Worm (Caenorhabditis elegans) whole organism, L2 larva: ENCODE results near the gene Y41C4A.11.

ENCODE experiments used
- C34F6.9 ChIP-seq: fragments of 150-350 bp; optimal IDR thresholded peaks from 2 replicates; lab custom pipeline; 2014; ENCODE audit warnings: missing biosample characterization, missing genetic modification characterization
- F13H6.1 ChIP-seq: sonication (generic microtip); optimal IDR thresholded peaks from 2 replicates; lab custom pipeline; 2016; ENCODE audit warnings: missing genetic modification characterization, missing compliant biosample characterization
- Y55F3AM.14 ChIP-seq: fragments of 200-800 bp; sonication (Bioruptor generic); optimal IDR thresholded peaks from 2 replicates; lab custom pipeline; 2018; ENCODE audit warnings: mild to moderate bottlenecking, missing genetic modification characterization, missing compliant biosample characterization
- ZK546.5 ChIP-seq: sonication (generic microtip); optimal IDR thresholded peaks from 2 replicates; lab custom pipeline; 2017; ENCODE audit warnings: missing biosample characterization, missing genetic modification characterization
- aly-2 ChIP-seq: fragments of 150-350 bp; optimal IDR thresholded peaks from 2 replicates; lab custom pipeline; 2014; ENCODE audit warnings: missing biosample characterization, missing genetic modification characterization
- ama-1 ChIP-seq: fragments of 150-350 bp; optimal IDR thresholded peaks from 2 replicates; lab custom pipeline; 2018; ENCODE audit warnings: inconsistent platforms
- blmp-1 ChIP-seq: sonication (generic microtip); optimal IDR thresholded peaks from 2 replicates; lab custom pipeline; 2017; ENCODE audit warnings: missing genetic modification characterization, mild to moderate bottlenecking, missing compliant biosample characterization, antibody characterized with exemption, moderate library complexity; ENCODE audit not compliant: insufficient read depth
- ceh-82 ChIP-seq: fragments of 150-350 bp; optimal IDR thresholded peaks from 2 replicates; lab custom pipeline; 2014; ENCODE audit warnings: missing biosample characterization, missing genetic modification characterization
- crh-2 ChIP-seq: sonication (generic microtip); optimal IDR thresholded peaks from 2 replicates; lab custom pipeline; 2017; ENCODE audit warnings: missing biosample characterization, missing genetic modification characterization
- egl-27 ChIP-seq: sonication (generic microtip); optimal IDR thresholded peaks from 3 replicates; lab custom pipeline; 2017; ENCODE audit warnings: missing biosample characterization, missing genetic modification reagents, missing genetic modification characterization
- elt-1 ChIP-seq: fragments of 150-350 bp; optimal IDR thresholded peaks from 2 replicates; lab custom pipeline; 2014; ENCODE audit warnings: missing biosample characterization, missing genetic modification characterization
- elt-3 ChIP-seq: sonication (generic microtip); optimal IDR thresholded peaks from 2 replicates; lab custom pipeline; 2017; ENCODE audit warnings: missing biosample characterization, missing genetic modification characterization
- fos-1 ChIP-seq: fragments of 150-350 bp; optimal IDR thresholded peaks from 2 replicates; lab custom pipeline; 2014; ENCODE audit warnings: missing biosample characterization, missing genetic modification characterization
- gmeb-1 ChIP-seq: fragments of 150-350 bp; optimal IDR thresholded peaks from 2 replicates; lab custom pipeline; 2014; ENCODE audit warnings: missing biosample characterization, missing genetic modification characterization
- lin-11 ChIP-seq: fragments of 150-350 bp; sonication (generic microtip); optimal IDR thresholded peaks from 2 replicates; lab custom pipeline; 2014; ENCODE audit warnings: missing biosample characterization, missing genetic modification characterization, inconsistent platforms, mixed read lengths
- lin-13 ChIP-seq: fragments of 150-350 bp; optimal IDR thresholded peaks from 2 replicates; lab custom pipeline; 2014; ENCODE audit warnings: missing biosample characterization, missing genetic modification reagents, missing genetic modification characterization
- lin-39 ChIP-seq: fragments of 150-350 bp; optimal IDR thresholded peaks from 2 replicates; lab custom pipeline; 2014; ENCODE audit warnings: missing biosample characterization, missing genetic modification reagents, missing genetic modification characterization
- lsy-2 ChIP-seq, 2 experiments: fragments of 150-350 bp in 1 of 2; sonication (generic microtip) in 1 of 2; optimal IDR thresholded peaks; 2 replicates each; lab custom pipeline; 2014 to 2017; ENCODE audit warnings: missing biosample characterization in 2 of 2, missing genetic modification characterization in 2 of 2
- mab-5 ChIP-seq: fragments of 150-350 bp; optimal IDR thresholded peaks from 2 replicates; lab custom pipeline; 2014; ENCODE audit warnings: missing biosample characterization, missing genetic modification characterization
- nhr-10 ChIP-seq: sonication (generic microtip); optimal IDR thresholded peaks from 2 replicates; lab custom pipeline; 2017; ENCODE audit warnings: missing biosample characterization, missing genetic modification characterization
- nhr-129 ChIP-seq: fragments of 150-350 bp; optimal IDR thresholded peaks from 2 replicates; lab custom pipeline; 2014; ENCODE audit warnings: missing biosample characterization, missing genetic modification characterization
- nhr-21 ChIP-seq: fragments of 150-350 bp; optimal IDR thresholded peaks from 2 replicates; lab custom pipeline; 2014; ENCODE audit warnings: missing biosample characterization, missing genetic modification characterization
- nhr-23 ChIP-seq: fragments of 150-350 bp; optimal IDR thresholded peaks from 2 replicates; lab custom pipeline; 2014; ENCODE audit warnings: missing biosample characterization, missing genetic modification reagents, missing genetic modification characterization
- nhr-237 ChIP-seq: fragments of 150-350 bp; optimal IDR thresholded peaks from 2 replicates; lab custom pipeline; 2014; ENCODE audit warnings: missing biosample characterization, missing genetic modification characterization
- nhr-25 ChIP-seq: fragments of 150-350 bp; sonication (generic microtip); optimal IDR thresholded peaks from 3 replicates; lab custom pipeline; 2014; ENCODE audit warnings: missing biosample characterization, missing genetic modification characterization
- nhr-6 ChIP-seq: fragments of 150-350 bp; optimal IDR thresholded peaks from 2 replicates; lab custom pipeline; 2014; ENCODE audit warnings: missing biosample characterization, missing genetic modification characterization
- peb-1 ChIP-seq: fragments of 150-350 bp; optimal IDR thresholded peaks from 2 replicates; lab custom pipeline; 2014; ENCODE audit warnings: missing biosample characterization, missing genetic modification characterization
- sem-4 ChIP-seq: fragments of 150-350 bp; optimal IDR thresholded peaks from 2 replicates; lab custom pipeline; 2014; ENCODE audit warnings: missing biosample characterization, missing genetic modification reagents, missing genetic modification characterization
- sma-3 ChIP-seq: sonication (generic microtip); optimal IDR thresholded peaks from 2 replicates; lab custom pipeline; 2016; ENCODE audit warnings: missing genetic modification reagents, missing genetic modification characterization, missing compliant biosample characterization
- sma-9 ChIP-seq, 2 experiments: fragments of 150-350 bp in 1 of 2; sonication (generic microtip) in 1 of 2; optimal IDR thresholded peaks; 2 replicates each; lab custom pipeline; 2014 to 2016; ENCODE audit warnings: missing genetic modification characterization in 2 of 2, mild to moderate bottlenecking in 1 of 2, missing biosample characterization in 1 of 2, missing compliant biosample characterization in 1 of 2, missing genetic modification reagents in 1 of 2, moderate library complexity in 1 of 2
- unc-39 ChIP-seq: fragments of 150-350 bp; optimal IDR thresholded peaks from 2 replicates; lab custom pipeline; 2014; ENCODE audit warnings: missing biosample characterization, missing genetic modification characterization
- unc-55 ChIP-seq: fragments of 150-350 bp; sonication (generic microtip); optimal IDR thresholded peaks from 3 replicates; lab custom pipeline; 2014; ENCODE audit warnings: missing biosample characterization, missing genetic modification reagents, missing genetic modification characterization
- unc-62 ChIP-seq: fragments of 150-350 bp; optimal IDR thresholded peaks from 2 replicates; lab custom pipeline; 2014; ENCODE audit warnings: missing biosample characterization, missing genetic modification reagents, missing genetic modification characterization
- zag-1 ChIP-seq: fragments of 150-350 bp; optimal IDR thresholded peaks from 2 replicates; lab custom pipeline; 2014; ENCODE audit warnings: missing biosample characterization, missing genetic modification characterization
- ztf-1 ChIP-seq: fragments of 200-800 bp; sonication (Bioruptor generic); conservative IDR thresholded peaks from 2 replicates; pipeline ENCODE4 v1.3.6; 2022; ENCODE audit warnings: missing genetic modification characterization, missing compliant biosample characterization
- ztf-11 ChIP-seq: sonication (generic microtip); optimal IDR thresholded peaks from 2 replicates; lab custom pipeline; 2017; ENCODE audit warnings: missing biosample characterization, missing genetic modification characterization

Y41C4A.11 gene

DNA sequence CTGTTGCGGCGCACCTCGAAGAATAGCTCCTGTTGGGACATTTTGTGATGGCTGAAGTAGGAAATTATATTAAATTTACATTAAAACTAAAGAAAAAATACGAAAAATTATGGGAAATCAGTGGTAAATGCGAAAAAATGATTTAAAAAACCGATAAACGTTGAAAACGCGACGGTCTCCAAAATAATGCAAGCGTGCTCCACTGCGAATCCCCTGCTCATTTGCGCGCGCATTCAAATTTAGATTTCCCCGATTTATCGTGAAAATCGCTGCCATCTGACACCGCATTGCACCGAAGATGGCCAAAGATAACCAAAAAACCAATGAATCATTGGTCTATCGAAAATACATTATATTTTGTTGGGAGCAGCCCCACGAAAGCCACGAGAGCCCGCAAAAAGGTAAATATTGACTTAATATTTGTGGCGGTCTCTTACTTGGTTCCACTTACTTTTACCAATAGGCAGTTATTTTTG, at the start of gene Y41C4A.11, which contains the start of gene elb-1:
Gene Y41C4A.11 (plus strand): TSS at position 461 of the 476 bp plus-strand sequence.
Gene elb-1 (minus strand): TSS at position 51 of the 476 bp plus-strand sequence.
- TF ChIP-seq mab-5 (tag; lab: Kevin White, UChicago) (peak; percentile 49), lin-13 (GFP tag; lab: Kevin White, UChicago) (peak; percentile 45), lin-39 (tag; lab: Kevin White, UChicago) (no peak), ztf-11 (tag; lab: Kevin White, UChicago) (no peak), lin-11 (peak; percentile 40), lsy-2 (tag; optimal IDR thresholded peaks at IDR 0.05; lab: Kevin White, UChicago) (peak; percentile 21 to 78), C34F6.9 (tag; lab: Kevin White, UChicago) (peak; percentile 55), nhr-129 (tag; lab: Kevin White, UChicago) (peak; percentile 56), ZK546.5 (tag; lab: Kevin White, UChicago) (no peak), nhr-25 (tag; lab: Kevin White, UChicago) (peak; percentile 45), aly-2 (tag; lab: Kevin White, UChicago) (no peak), gmeb-1 (peak; percentile 99), egl-27 (peak; percentile 33), nhr-6 (tag; lab: Kevin White, UChicago) (no peak), fos-1 (peak; percentile 26), crh-2 (peak; percentile 63), unc-55 (GFP tag; lab: Kevin White, UChicago) (peak; percentile 78), Y55F3AM.14 (GFP tag; lab: Kevin White, UChicago) (no peak), elt-1 (tag; lab: Kevin White, UChicago) (no peak), F13H6.1 (peak; percentile 76), sma-3 (peak; percentile 64), sem-4 (tag; lab: Kevin White, UChicago) (peak; percentile 65)
- TF ChIP-seq, all 48 proteins: peak for 15

DNA sequence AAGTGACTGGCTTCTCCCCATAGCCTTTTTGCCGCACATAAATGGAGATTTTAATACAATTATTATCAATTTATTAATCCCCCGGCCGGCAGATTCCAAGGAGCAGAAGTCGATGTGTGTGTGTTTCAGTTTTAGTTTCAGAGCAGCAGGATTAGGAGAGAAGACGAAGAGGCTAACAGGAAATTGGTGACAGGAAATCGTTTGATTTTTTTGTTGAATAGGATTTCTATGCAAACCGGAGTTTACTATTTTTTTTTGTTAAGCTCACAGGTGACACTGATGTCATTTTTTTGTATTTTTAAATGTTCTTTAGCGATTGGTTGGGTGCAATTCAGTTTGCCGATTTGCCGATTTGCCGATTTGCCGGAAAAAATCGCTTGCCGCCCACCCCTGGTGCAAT, 39.1 kb upstream of the Y41C4A.11 start:
- TF ChIP-seq unc-39 (tag; lab: Kevin White, UChicago) (no peak), lin-13 (GFP tag; lab: Kevin White, UChicago) (no peak), C34F6.9 (tag; lab: Kevin White, UChicago) (no peak), lin-11 (no peak), nhr-23 (no peak), zag-1 (tag; lab: Kevin White, UChicago) (no peak)

DNA sequence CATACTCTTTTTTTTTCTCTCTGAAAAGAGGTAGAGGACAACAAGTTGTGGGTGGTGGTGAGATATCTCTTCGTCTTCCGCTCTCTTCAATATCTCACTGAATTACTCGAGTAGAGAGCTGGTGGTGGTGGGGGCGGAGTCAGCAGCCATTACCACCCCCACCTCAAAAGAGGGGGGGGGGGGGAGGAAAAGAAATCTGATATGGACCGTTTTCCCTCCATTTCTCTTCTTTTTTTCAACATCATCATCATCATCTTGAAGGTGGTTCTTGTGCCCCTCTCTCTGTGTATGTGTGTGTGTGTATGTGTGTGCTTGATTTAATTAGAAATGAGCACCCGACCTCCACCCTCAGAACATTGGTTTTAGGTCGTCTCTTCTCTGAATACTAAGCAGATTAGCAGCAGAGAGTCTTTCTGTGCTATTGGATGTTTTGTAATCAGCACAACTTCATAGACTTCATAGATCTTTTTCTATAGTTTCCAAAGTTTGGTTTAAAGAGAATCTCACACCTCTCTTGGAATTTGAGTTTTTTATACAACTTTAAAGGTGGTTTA, 38.1 kb upstream of the Y41C4A.11 start:
- TF ChIP-seq nhr-21 (no peak), nhr-10 (no peak), ama-1 (no peak), unc-55 (GFP tag; lab: Kevin White, UChicago) (no peak), lsy-2 (tag; optimal IDR thresholded peaks at IDR 0.05; lab: Kevin White, UChicago) (no peak), elt-3 (no peak), C34F6.9 (tag; lab: Kevin White, UChicago) (no peak), nhr-129 (tag; lab: Kevin White, UChicago) (no peak), ztf-1 (GFP tag; lab: Robert Waterston, UW) (no peak)
- TF ChIP-seq, all 48 proteins: peak for 0

DNA sequence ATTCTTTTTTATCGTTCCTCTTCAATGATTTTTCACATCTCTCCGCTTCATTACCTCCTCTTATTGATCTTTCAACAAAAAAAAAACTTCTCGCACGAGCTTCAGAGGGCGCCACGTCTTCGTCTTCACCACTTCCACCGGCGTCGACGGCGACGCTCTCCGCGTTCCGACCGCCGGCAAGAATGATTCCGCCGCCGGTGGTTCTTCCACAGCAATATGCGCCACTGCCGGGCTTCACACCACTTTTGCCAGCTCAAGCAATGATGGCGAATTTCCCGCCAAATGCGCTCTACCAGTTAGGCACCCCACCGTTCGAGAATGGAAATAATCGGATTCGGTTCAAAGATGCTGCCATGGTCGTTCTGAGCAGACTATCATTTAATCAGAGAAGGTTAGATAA, 36.6 kb upstream of the Y41C4A.11 start:
- no peak for TF ChIP-seq nhr-237
- no peak for TF ChIP-seq elt-1 (tag; lab: Kevin White, UChicago)
- TF ChIP-seq unc-62 (GFP tag; lab: Kevin White, UChicago) = no peak
- no peak for TF ChIP-seq nhr-10
- TF ChIP-seq C34F6.9 (tag; lab: Kevin White, UChicago) = no peak
- no peak for TF ChIP-seq unc-39 (tag; lab: Kevin White, UChicago)
- no peak for TF ChIP-seq ceh-82 (tag; lab: Kevin White, UChicago)
- TF ChIP-seq nhr-129 (tag; lab: Kevin White, UChicago) = no peak
- no peak for TF ChIP-seq ztf-1 (GFP tag; lab: Robert Waterston, UW)
- no peak for TF ChIP-seq blmp-1 (tag; lab: Kevin White, UChicago)
- no peak for TF ChIP-seq peb-1 (tag; lab: Kevin White, UChicago)
- TF ChIP-seq sma-9 (GFP tag; optimal IDR thresholded peaks at IDR 0.05; lab: Kevin White, UChicago) = no peak
- TF ChIP-seq sma-9 (tag; optimal IDR thresholded peaks at IDR 0.05; lab: Kevin White, UChicago) = no peak
- no peak for TF ChIP-seq nhr-25 (tag; lab: Kevin White, UChicago)
- TF ChIP-seq sem-4 (tag; lab: Kevin White, UChicago) = no peak
